Fruit fly (Drosophila melanogaster) whole organism, prepupa: ENCODE results near the gene Cyp6d5.
A peak's percentile ranks its signal among the peaks of the same experiment; 100 is the strongest.

Source experiments
- Blimp-1 ChIP-seq: fragments of 200-800 bp; sonication (Bioruptor generic); optimal IDR thresholded peaks from 3 replicates; lab custom pipeline; 2017; ENCODE audit warnings: missing biosample characterization, missing genetic modification characterization, mild to moderate bottlenecking, moderate library complexity, missing genetic modification reagents
- CG10631 ChIP-seq: fragments of 200-800 bp; sonication (Bioruptor generic); optimal IDR thresholded peaks from 2 replicates; lab custom pipeline; 2016; ENCODE audit warnings: missing biosample characterization, missing genetic modification characterization
- CG11762 ChIP-seq: fragments of 200-800 bp; sonication (Bioruptor generic); optimal IDR thresholded peaks from 3 replicates; lab custom pipeline; 2016; ENCODE audit warnings: missing biosample characterization, missing genetic modification characterization; ENCODE audit not compliant: insufficient read depth
- CG11902 ChIP-seq: fragments of 200-800 bp; sonication (Bioruptor generic); optimal IDR thresholded peaks from 3 replicates; lab custom pipeline; 2016; ENCODE audit warnings: missing biosample characterization, missing genetic modification characterization
- CG15336 ChIP-seq: fragments of 200-800 bp; sonication (Bioruptor generic); IDR thresholded peaks from 2 replicates; pipeline ENCODE4 v1.3.6; 2022; ENCODE audit warnings: missing biosample characterization, missing genetic modification characterization
- CG1621 ChIP-seq: fragments of 200-800 bp; sonication (Bioruptor generic); optimal IDR thresholded peaks from 3 replicates; lab custom pipeline; 2018; ENCODE audit warnings: missing biosample characterization, mild to moderate bottlenecking, missing genetic modification characterization
- CG16779 ChIP-seq: fragments of 200-800 bp; sonication (Bioruptor generic); optimal IDR thresholded peaks from 3 replicates; lab custom pipeline; 2017; ENCODE audit warnings: missing biosample characterization, mild to moderate bottlenecking, missing genetic modification characterization
- CG3032 ChIP-seq: fragments of 200-800 bp; optimal IDR thresholded peaks from 2 replicates; lab custom pipeline; 2019; ENCODE audit warnings: missing biosample characterization, mild to moderate bottlenecking, missing genetic modification characterization, moderate library complexity
- CG31627 ChIP-seq: fragments of 200-800 bp; sonication (Bioruptor generic); optimal IDR thresholded peaks from 3 replicates; lab custom pipeline; 2016; ENCODE audit warnings: missing biosample characterization, missing genetic modification characterization
- CG34406 ChIP-seq: fragments of 200-800 bp; sonication (Bioruptor generic); optimal IDR thresholded peaks from 3 replicates; lab custom pipeline; 2016; ENCODE audit warnings: missing biosample characterization, missing genetic modification characterization
- CG4318 ChIP-seq: fragments of 200-800 bp; sonication (Bioruptor generic); optimal IDR thresholded peaks from 3 replicates; lab custom pipeline; 2017; ENCODE audit warnings: missing biosample characterization, mild to moderate bottlenecking, missing genetic modification characterization
- CG6276 ChIP-seq: fragments of 200-800 bp; sonication (Bioruptor generic); optimal IDR thresholded peaks from 2 replicates; lab custom pipeline; 2017; ENCODE audit warnings: missing biosample characterization, mild to moderate bottlenecking, missing genetic modification characterization
- CG6808 ChIP-seq: fragments of 200-800 bp; sonication (Bioruptor generic); optimal IDR thresholded peaks from 3 replicates; lab custom pipeline; 2017; ENCODE audit warnings: missing biosample characterization, missing genetic modification characterization, mild to moderate bottlenecking, moderate library complexity, missing genetic modification reagents
- CG6854 ChIP-seq: fragments of 200-800 bp; sonication (Bioruptor generic); optimal IDR thresholded peaks from 2 replicates; lab custom pipeline; 2017; ENCODE audit warnings: missing biosample characterization, mild to moderate bottlenecking, missing genetic modification characterization
- CG7368 ChIP-seq: fragments of 200-800 bp; sonication (Bioruptor generic); optimal IDR thresholded peaks from 3 replicates; lab custom pipeline; 2016; ENCODE audit warnings: missing biosample characterization, missing genetic modification characterization
- CG8319 ChIP-seq: fragments of 200-800 bp; sonication (Bioruptor generic); optimal IDR thresholded peaks from 3 replicates; lab custom pipeline; 2016; ENCODE audit warnings: missing biosample characterization, missing genetic modification characterization
- CG9139 ChIP-seq: fragments of 200-800 bp; sonication (Bioruptor generic); optimal IDR thresholded peaks from 3 replicates; lab custom pipeline; 2017; ENCODE audit warnings: missing biosample characterization, mild to moderate bottlenecking, missing genetic modification characterization
- Eip75B ChIP-seq: fragments of 200-800 bp; sonication (Bioruptor generic); optimal IDR thresholded peaks from 3 replicates; lab custom pipeline; 2016; ENCODE audit warnings: missing biosample characterization, missing genetic modification characterization
- Eip78C ChIP-seq: fragments of 200-800 bp; sonication (Bioruptor generic); peaks from one replicate; lab custom pipeline; 2016; ENCODE audit warnings: missing biosample characterization, missing genetic modification characterization
- Eip93F ChIP-seq: fragments of 200-800 bp; sonication (Bioruptor generic); optimal IDR thresholded peaks from 2 replicates; lab custom pipeline; 2016; ENCODE audit warnings: missing biosample characterization, mild to moderate bottlenecking, missing genetic modification characterization
- Ets21C ChIP-seq: fragments of 200-800 bp; sonication (Bioruptor generic); optimal IDR thresholded peaks from 3 replicates; lab custom pipeline; 2016; ENCODE audit warnings: missing biosample characterization, missing genetic modification characterization
- Ets96B ChIP-seq: fragments of 200-800 bp; optimal IDR thresholded peaks from 2 replicates; lab custom pipeline; 2019; ENCODE audit warnings: missing biosample characterization, mild to moderate bottlenecking, missing genetic modification characterization, moderate library complexity
- Hr39 ChIP-seq: fragments of 200-800 bp; sonication (Bioruptor generic); optimal IDR thresholded peaks from 2 replicates; lab custom pipeline; 2016; ENCODE audit warnings: missing biosample characterization, missing genetic modification characterization
- Hr4 ChIP-seq: fragments of 200-800 bp; sonication (Bioruptor generic); optimal IDR thresholded peaks from 3 replicates; lab custom pipeline; 2016; ENCODE audit warnings: missing biosample characterization, missing genetic modification characterization
- Lpt ChIP-seq: fragments of 200-800 bp; sonication (Bioruptor generic); optimal IDR thresholded peaks from 3 replicates; lab custom pipeline; 2016; ENCODE audit warnings: missing biosample characterization, missing genetic modification characterization
- Met ChIP-seq: fragments of 200-800 bp; sonication (Bioruptor generic); optimal IDR thresholded peaks from 3 replicates; lab custom pipeline; 2016; ENCODE audit warnings: missing biosample characterization, missing genetic modification characterization
- OdsH ChIP-seq: fragments of 200-800 bp; sonication (Bioruptor generic); optimal IDR thresholded peaks from 3 replicates; lab custom pipeline; 2016; ENCODE audit warnings: missing biosample characterization, missing genetic modification characterization
- Smox ChIP-seq: fragments of 200-800 bp; sonication (Bioruptor generic); optimal IDR thresholded peaks from 3 replicates; lab custom pipeline; 2016; ENCODE audit warnings: missing biosample characterization, missing genetic modification characterization
- Sox102F ChIP-seq: fragments of 200-800 bp; sonication (Bioruptor generic); optimal IDR thresholded peaks from 2 replicates; lab custom pipeline; 2016; ENCODE audit warnings: missing biosample characterization, mild to moderate bottlenecking, missing genetic modification characterization
- Sox14 ChIP-seq: fragments of 200-800 bp; sonication (Bioruptor generic); optimal IDR thresholded peaks from 3 replicates; lab custom pipeline; 2016; ENCODE audit warnings: missing biosample characterization, missing genetic modification characterization
- achi ChIP-seq: fragments of 200-800 bp; sonication (Bioruptor generic); optimal IDR thresholded peaks from 3 replicates; lab custom pipeline; 2016; ENCODE audit warnings: missing biosample characterization, missing genetic modification characterization
- acj6 ChIP-seq: fragments of 200-800 bp; sonication (Bioruptor generic); optimal IDR thresholded peaks from 3 replicates; lab custom pipeline; 2016; ENCODE audit warnings: missing biosample characterization, missing genetic modification characterization
- cyc ChIP-seq: fragments of 200-800 bp; sonication (Bioruptor generic); optimal IDR thresholded peaks from 3 replicates; lab custom pipeline; 2016; ENCODE audit warnings: missing biosample characterization, missing genetic modification characterization
- dac ChIP-seq: fragments of 200-800 bp; sonication (Bioruptor generic); optimal IDR thresholded peaks from 2 replicates; lab custom pipeline; 2017; ENCODE audit warnings: missing biosample characterization, mild to moderate bottlenecking, missing genetic modification characterization
- dsx ChIP-seq: fragments of 200-800 bp; optimal IDR thresholded peaks from 3 replicates; lab custom pipeline; 2019; ENCODE audit warnings: missing biosample characterization, mild to moderate bottlenecking, missing genetic modification characterization, moderate library complexity; ENCODE audit not compliant: poor library complexity, severe bottlenecking
- esn ChIP-seq: fragments of 200-800 bp; sonication (Bioruptor generic); optimal IDR thresholded peaks from 2 replicates; lab custom pipeline; 2016; ENCODE audit warnings: missing biosample characterization, mild to moderate bottlenecking, missing genetic modification characterization, moderate library complexity
- fd59A ChIP-seq: fragments of 200-800 bp; sonication (Bioruptor generic); optimal IDR thresholded peaks from 2 replicates; lab custom pipeline; 2017; ENCODE audit warnings: missing biosample characterization, mild to moderate bottlenecking, missing genetic modification characterization, missing genetic modification reagents
- fd85E ChIP-seq: fragments of 200-800 bp; sonication (Bioruptor generic); optimal IDR thresholded peaks from 3 replicates; lab custom pipeline; 2016; ENCODE audit warnings: missing biosample characterization, missing genetic modification characterization
- fkh ChIP-seq: fragments of 200-800 bp; sonication (Bioruptor generic); optimal IDR thresholded peaks from 3 replicates; lab custom pipeline; 2017; ENCODE audit warnings: missing biosample characterization, mild to moderate bottlenecking, missing genetic modification characterization, moderate library complexity
- lz ChIP-seq: fragments of 200-800 bp; sonication (Bioruptor generic); optimal IDR thresholded peaks from 3 replicates; lab custom pipeline; 2016; ENCODE audit warnings: missing biosample characterization, missing genetic modification characterization
- pdm3 ChIP-seq: fragments of 200-800 bp; sonication (Bioruptor generic); optimal IDR thresholded peaks from 3 replicates; lab custom pipeline; 2016; ENCODE audit warnings: missing biosample characterization, missing genetic modification characterization
- salr ChIP-seq, 2 experiments: fragments of 200-800 bp; sonication (Bioruptor generic); optimal IDR thresholded peaks; 3 replicates each; lab custom pipeline; 2016 to 2018; ENCODE audit warnings: missing biosample characterization in 2 of 2, missing genetic modification characterization in 2 of 2, mild to moderate bottlenecking in 1 of 2
- spab ChIP-seq: fragments of 200-800 bp; sonication (Bioruptor generic); optimal IDR thresholded peaks from 2 replicates; lab custom pipeline; 2017; ENCODE audit warnings: missing biosample characterization, mild to moderate bottlenecking, missing genetic modification characterization, missing genetic modification reagents
- ss ChIP-seq, 2 experiments: fragments of 200-800 bp; sonication (Bioruptor generic); optimal IDR thresholded peaks; 2 replicates in 1 of 2; 3 replicates in 1 of 2; lab custom pipeline; 2017 to 2018; ENCODE audit warnings: mild to moderate bottlenecking in 2 of 2, missing biosample characterization in 2 of 2, missing genetic modification characterization in 2 of 2, moderate library complexity in 1 of 2
- svp ChIP-seq: fragments of 200-800 bp; sonication (Bioruptor generic); peaks from one replicate; lab custom pipeline; 2016; ENCODE audit warnings: missing biosample characterization, missing genetic modification characterization
- topi ChIP-seq: fragments of 200-800 bp; sonication (Bioruptor generic); optimal IDR thresholded peaks from 3 replicates; lab custom pipeline; 2016; ENCODE audit warnings: missing biosample characterization, missing genetic modification characterization
- vri ChIP-seq: fragments of 200-800 bp; sonication (Bioruptor generic); optimal IDR thresholded peaks from 3 replicates; lab custom pipeline; 2016; ENCODE audit warnings: missing biosample characterization, mild to moderate bottlenecking, missing genetic modification characterization

The Cyp6d5 gene

DNA sequence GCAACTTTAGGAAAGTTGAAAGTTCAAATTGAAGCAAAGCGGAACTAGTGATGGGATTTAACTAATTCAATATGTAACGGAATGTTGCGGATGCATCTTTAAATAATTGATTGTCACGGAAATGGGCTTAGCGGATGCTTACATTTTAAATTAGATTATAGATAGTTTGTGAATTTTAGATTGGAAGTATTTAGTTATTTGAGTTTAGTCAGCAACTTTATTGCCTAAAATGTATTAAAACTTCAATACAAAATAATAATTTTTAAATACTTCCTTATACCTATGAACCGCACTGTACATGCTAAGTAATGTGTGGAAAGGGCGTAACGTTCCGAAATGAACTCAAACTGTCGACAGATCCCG, 22.2 kb upstream of the Cyp6d5 start (continued):
- TF ChIP-seq CG4318: peak; percentile 1
- no peak for TF ChIP-seq dac
- peak; percentile 82 for TF ChIP-seq spab (GFP tag; lab: Kevin White, UChicago)
- peak; percentile 79 for TF ChIP-seq CG3032 (tag; lab: Kevin White, UChicago)
- peak; percentile 30 for TF ChIP-seq CG16779 (tag; lab: Kevin White, UChicago)
- TF ChIP-seq CG7368: peak; percentile 16
- peak; percentile 85 for TF ChIP-seq Met (GFP tag; lab: Kevin White, UChicago)
- peak; percentile 94 for TF ChIP-seq svp
- peak; percentile 81 for TF ChIP-seq CG6808 (GFP tag; lab: Kevin White, UChicago)
- TF ChIP-seq CG31627 (GFP tag; lab: Kevin White, UChicago): peak; percentile 78
- TF ChIP-seq fd85E (GFP tag; lab: Kevin White, UChicago): peak; percentile 25
- TF ChIP-seq fd59A (GFP tag; lab: Kevin White, UChicago): peak; percentile 84
- peak; percentile 6 to 63 for TF ChIP-seq salr (GFP tag; optimal IDR thresholded peaks at IDR 0.05; lab: Kevin White, UChicago)
- peak; percentile 76 for TF ChIP-seq esn
- TF ChIP-seq Hr39 (GFP tag; lab: Kevin White, UChicago): peak; percentile 76
- peak; percentile 83 for TF ChIP-seq OdsH (GFP tag; lab: Kevin White, UChicago)
- peak; percentile 1 for TF ChIP-seq Blimp-1 (GFP tag; lab: Kevin White, UChicago)
- TF ChIP-seq topi (GFP tag; lab: Kevin White, UChicago): peak; percentile 85
- peak; percentile 86 for TF ChIP-seq Ets96B (tag; lab: Kevin White, UChicago)
- peak; percentile 52 for TF ChIP-seq CG9139
- TF ChIP-seq ss (GFP tag; optimal IDR thresholded peaks at IDR 0.05; lab: Kevin White, UChicago): peak in 1 of 2 experiments; percentile 83
- TF ChIP-seq Ets21C: peak; percentile 55
- TF ChIP-seq Smox (GFP tag; lab: Kevin White, UChicago): peak; percentile 82
- peak; percentile 68 for TF ChIP-seq CG10631 (GFP tag; lab: Kevin White, UChicago)

DNA sequence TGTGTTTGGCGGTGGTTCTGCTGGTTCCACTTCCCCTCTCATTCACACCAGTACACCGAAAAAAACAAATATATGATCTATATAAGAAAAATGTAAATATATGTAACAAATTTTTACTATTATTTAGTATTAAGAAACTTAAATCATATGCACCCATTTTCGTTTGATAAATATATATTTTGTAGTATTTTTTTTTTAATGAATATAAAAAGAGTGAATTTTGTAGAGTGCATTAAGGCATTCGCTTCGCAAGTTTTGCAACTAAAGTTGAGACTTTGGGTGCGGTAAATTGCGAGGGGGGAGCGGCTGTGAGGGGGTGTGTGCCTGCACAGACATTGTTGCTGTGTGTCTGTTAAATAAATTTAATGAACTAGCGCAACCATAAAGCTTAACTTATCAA, 21.5 kb upstream of the Cyp6d5 start:
- TF ChIP-seq pdm3 (GFP tag; lab: Kevin White, UChicago) (no peak), Sox14 (GFP tag; lab: Kevin White, UChicago) (no peak), Hr4 (GFP tag; lab: Kevin White, UChicago) (no peak), CG15336 (GFP tag; lab: Robert Waterston, UW) (peak; percentile 92), CG6276 (GFP tag; lab: Kevin White, UChicago) (peak; percentile 1), CG7368 (peak; percentile 64), CG16779 (tag; lab: Kevin White, UChicago) (peak; percentile 82), Eip93F (GFP tag; lab: Kevin White, UChicago) (no peak), esn (peak; percentile 34), CG11762 (GFP tag; lab: Kevin White, UChicago) (peak; percentile 63), CG34406 (peak; percentile 43), CG11902 (peak; percentile 8), acj6 (GFP tag; lab: Kevin White, UChicago) (peak; percentile 21), vri (GFP tag; lab: Kevin White, UChicago) (no peak), CG6854 (GFP tag; lab: Kevin White, UChicago) (peak; percentile 19), svp (no peak), Lpt (GFP tag; lab: Kevin White, UChicago) (peak; percentile 81), Sox102F (GFP tag; lab: Kevin White, UChicago) (no peak), CG10631 (GFP tag; lab: Kevin White, UChicago) (peak; percentile 78), lz (GFP tag; lab: Kevin White, UChicago) (no peak), ss (GFP tag; optimal IDR thresholded peaks at IDR 0.05; lab: Kevin White, UChicago) (peak; percentile 15 to 62), fd59A (GFP tag; lab: Kevin White, UChicago) (no peak), fd85E (GFP tag; lab: Kevin White, UChicago) (peak; percentile 41), Blimp-1 (GFP tag; lab: Kevin White, UChicago) (peak; percentile 39), spab (GFP tag; lab: Kevin White, UChicago) (peak; percentile 84), dsx (peak; percentile 99), Eip78C (GFP tag; lab: Kevin White, UChicago) (peak; percentile 70), Met (GFP tag; lab: Kevin White, UChicago) (no peak), CG9139 (peak; percentile 78), fkh (GFP tag; lab: Kevin White, UChicago) (no peak), cyc (GFP tag; lab: Kevin White, UChicago) (peak; percentile 31), Smox (GFP tag; lab: Kevin White, UChicago) (no peak), CG8319 (peak; percentile 3), achi (GFP tag; lab: Kevin White, UChicago) (peak; percentile 55), salr (GFP tag; optimal IDR thresholded peaks at IDR 0.05; lab: Kevin White, UChicago) (peak in 1 of 2 experiments; percentile 32), topi (GFP tag; lab: Kevin White, UChicago) (peak; percentile 26), Ets21C (no peak), CG31627 (GFP tag; lab: Kevin White, UChicago) (no peak), Eip75B (GFP tag; lab: Kevin White, UChicago) (peak; percentile 43), CG1621 (tag; lab: Kevin White, UChicago) (no peak)
